Worm (Caenorhabditis elegans): Measurements from ENCODE around the gene twk-23.

ce11 chrX:13770508-13770978 lies 52.8 kb downstream of the twk-23 start, which contains the start of gene nkb-3:
- TF ChIP-seq mef-2 (tag; optimal IDR thresholded peaks at IDR 0.05), result no peak
- peak; percentile 11 for TF ChIP-seq unc-86 (tag; optimal IDR thresholded peaks at IDR 0.05)
- no peak for TF ChIP-seq fos-1 (tag; optimal IDR thresholded peaks at IDR 0.05)
- TF ChIP-seq sox-4 (tag; optimal IDR thresholded peaks at IDR 0.05), result no peak
- no peak for TF ChIP-seq sptf-1 (tag; optimal IDR thresholded peaks at IDR 0.05)
- TF ChIP-seq nhr-237 (tag; optimal IDR thresholded peaks at IDR 0.05), result no peak
- TF ChIP-seq ama-1 (optimal IDR thresholded peaks at IDR 0.05), result no peak
- no peak for TF ChIP-seq pqm-1 (tag; optimal IDR thresholded peaks at IDR 0.05)

Data from whole organism, L1 larva.